Worm (Caenorhabditis elegans): Measurements from ENCODE around the gene T06A10.2.

The T06A10.2 gene

DNA sequence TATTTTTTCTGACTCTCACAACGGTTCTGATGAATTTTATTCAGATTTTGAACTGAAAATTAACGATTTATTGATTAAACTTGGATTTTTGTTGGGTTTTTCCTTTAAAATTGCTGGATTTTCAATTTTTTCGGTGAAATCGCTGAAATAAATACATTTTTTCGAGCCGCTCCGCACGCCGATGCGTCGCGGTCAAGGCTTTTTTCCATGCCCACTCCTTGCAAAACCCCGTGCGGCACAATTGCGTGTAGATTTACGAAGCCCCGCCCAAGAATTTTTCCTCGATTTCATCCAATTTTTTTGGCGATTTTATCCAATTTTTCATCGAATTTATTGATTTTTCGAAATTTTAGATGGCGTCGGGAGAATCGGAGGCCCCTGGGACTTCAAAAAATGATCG lies 29.9 kb upstream of the T06A10.2 start, which contains the start of gene gtsf-1 (continued):
- TF ChIP-seq hmg-1.2 (GFP tag; IDR thresholded peaks at IDR 0.05) = peak; percentile 67
- TF ChIP-seq unc-130 (GFP tag; optimal IDR thresholded peaks at IDR 0.05) = no peak
- peak in 1 of 2 experiments; percentile 16 for TF ChIP-seq let-607 (tag; optimal IDR thresholded peaks at IDR 0.05)
- TF ChIP-seq B0336.3 (GFP tag; IDR thresholded peaks at IDR 0.05) = peak; percentile 87
- no peak for TF ChIP-seq cebp-2 (GFP tag; IDR thresholded peaks at IDR 0.05)
- TF ChIP-seq K12H6.12 (tag; optimal IDR thresholded peaks at IDR 0.05) = no peak
- peak; percentile 66 for TF ChIP-seq him-1 (tag; optimal IDR thresholded peaks at IDR 0.05)
- peak; percentile 80 for TF ChIP-seq F49E8.2 (tag; optimal IDR thresholded peaks at IDR 0.05; ENCODE audit: insufficient read depth)
- TF ChIP-seq attf-3 (GFP tag; conservative IDR thresholded peaks at IDR 0.05) = 0 out of 2 replicates have a peak, but pooled peaks have one; percentile 32
- TF ChIP-seq hrde-1 (tag; optimal IDR thresholded peaks at IDR 0.05; ENCODE audit: borderline replicate concordance) = peak; percentile 19
- TF ChIP-seq nfya-1 (tag; optimal IDR thresholded peaks at IDR 0.05; ENCODE audit: borderline replicate concordance, insufficient read depth) = no peak
- TF ChIP-seq mxl-1 (tag; optimal IDR thresholded peaks at IDR 0.05) = peak; percentile 12
- TF ChIP-seq F39B2.1 (GFP tag; IDR thresholded peaks at IDR 0.05) = 0 out of 2 replicates have a peak, but pooled peaks have one; percentile 61
- no peak for TF ChIP-seq ztf-6 (GFP tag; IDR thresholded peaks at IDR 0.05)
- no peak for TF ChIP-seq bed-1 (GFP tag; IDR thresholded peaks at IDR 0.05)
- peak in 1 of 3 experiments; percentile 47 for TF ChIP-seq lin-35 (GFP tag; optimal IDR thresholded peaks at IDR 0.05)
- peak; percentile 64; the same call in 1 of the 2 replicates for TF ChIP-seq D2030.7 (GFP tag; IDR thresholded peaks at IDR 0.05)
- TF ChIP-seq F37B4.10 (GFP tag; IDR thresholded peaks at IDR 0.05) = no peak
- 0 out of 2 replicates have a peak, but pooled peaks have one; percentile 13 for TF ChIP-seq Y67H2A.10 (GFP tag; conservative IDR thresholded peaks at IDR 0.05)
- TF ChIP-seq dox-1 (GFP tag; IDR thresholded peaks at IDR 0.05) = peak; percentile 84
- no peak for TF ChIP-seq Y79H2A.3 (GFP tag; conservative IDR thresholded peaks at IDR 0.05)
- peak in 1 of 2 experiments; percentile 9 for TF ChIP-seq rec-8 (tag; optimal IDR thresholded peaks at IDR 0.05)
- TF ChIP-seq chd-7 (tag; optimal IDR thresholded peaks at IDR 0.05) = peak; percentile 14
- no peak for TF ChIP-seq sea-2 (GFP tag; IDR thresholded peaks at IDR 0.05)
- no peak for TF ChIP-seq F55B11.4 (tag; optimal IDR thresholded peaks at IDR 0.05; ENCODE audit: borderline replicate concordance, insufficient read depth)
- TF ChIP-seq ztf-3 (GFP tag; optimal IDR thresholded peaks at IDR 0.05) = no peak
- peak; percentile 47; the same call in 1 of the 2 replicates for TF ChIP-seq ceh-91 (GFP tag; IDR thresholded peaks at IDR 0.05)
- no peak for TF ChIP-seq F52B5.7 (tag; optimal IDR thresholded peaks at IDR 0.05)
- no peak for TF ChIP-seq egrh-3 (GFP tag; IDR thresholded peaks at IDR 0.05)
- no peak for TF ChIP-seq pha-4 (tag; optimal IDR thresholded peaks at IDR 0.05)
- TF ChIP-seq F57C9.4 (tag; optimal IDR thresholded peaks at IDR 0.05) = peak; percentile 53
- TF ChIP-seq dpff-1 (tag; optimal IDR thresholded peaks at IDR 0.05) = peak; percentile 29
- peak; percentile 34 for TF ChIP-seq madf-10 (tag; optimal IDR thresholded peaks at IDR 0.05)
- TF ChIP-seq sptf-2 (GFP tag; optimal IDR thresholded peaks at IDR 0.05) = no peak
- peak; percentile 98 for TF ChIP-seq madf-3 (GFP tag; IDR thresholded peaks at IDR 0.05)
- TF ChIP-seq tbp1 (GFP tag; optimal IDR thresholded peaks at IDR 0.05) = peak; percentile 72
- TF ChIP-seq cebp-1 (GFP tag; IDR thresholded peaks at IDR 0.05) = no peak
- TF ChIP-seq cebp-1 (tag; optimal IDR thresholded peaks at IDR 0.05) = peak; percentile 83
- no peak for TF ChIP-seq ets-4 (GFP tag; optimal IDR thresholded peaks at IDR 0.05)
- TF ChIP-seq nhr-80 (tag; optimal IDR thresholded peaks at IDR 0.05) = no peak
- TF ChIP-seq F57A8.1 (GFP tag; optimal IDR thresholded peaks at IDR 0.05) = no peak
- no peak for TF ChIP-seq ccch-3 (GFP tag; optimal IDR thresholded peaks at IDR 0.05)
- peak; percentile 70 for TF ChIP-seq repo-1 (tag; optimal IDR thresholded peaks at IDR 0.05)
- peak; percentile 65 for TF ChIP-seq lin-54 (GFP tag; optimal IDR thresholded peaks at IDR 0.05)
- TF ChIP-seq nhr-27 (tag; optimal IDR thresholded peaks at IDR 0.05) = no peak
- peak; percentile 66 for TF ChIP-seq lin-40 (tag; optimal IDR thresholded peaks at IDR 0.05)
- TF ChIP-seq rcor-1 (GFP tag; IDR thresholded peaks at IDR 0.05) = peak; percentile 52
- TF ChIP-seq mel-28 (tag; optimal IDR thresholded peaks at IDR 0.05; ENCODE audit: borderline replicate concordance) = no peak
